Worm (Caenorhabditis elegans) whole organism, L4/young adult: Measurements from ENCODE around the gene F54B11.9.

ENCODE experiments used
- W03F9.2 ChIP-seq: fragments of 150-350 bp; optimal IDR thresholded peaks from 2 replicates; lab custom pipeline; 2014; ENCODE audit warnings: missing biosample characterization, missing genetic modification characterization
- dao-5 ChIP-seq: sonication (generic microtip); optimal IDR thresholded peaks from 2 replicates; lab custom pipeline; 2016; ENCODE audit warnings: missing genotype, missing genetic modification characterization, moderate library complexity, missing compliant biosample characterization
- him-1 ChIP-seq: sonication (generic microtip); optimal IDR thresholded peaks from 2 replicates; lab custom pipeline; 2016; ENCODE audit warnings: missing genotype, missing genetic modification reagents, missing genetic modification characterization, missing compliant biosample characterization

The F54B11.9 gene

ce11 chrX:13604946-13605617, at the start of gene F54B11.9:
TSS of gene F54B11.9 (plus strand) at chrX:13605567.
- no peak for TF ChIP-seq dao-5 (tag; lab: Kevin White, UChicago)
- no peak for TF ChIP-seq W03F9.2 (tag; lab: Kevin White, UChicago)
- TF ChIP-seq him-1 (tag; lab: Kevin White, UChicago), result no peak

DNA sequence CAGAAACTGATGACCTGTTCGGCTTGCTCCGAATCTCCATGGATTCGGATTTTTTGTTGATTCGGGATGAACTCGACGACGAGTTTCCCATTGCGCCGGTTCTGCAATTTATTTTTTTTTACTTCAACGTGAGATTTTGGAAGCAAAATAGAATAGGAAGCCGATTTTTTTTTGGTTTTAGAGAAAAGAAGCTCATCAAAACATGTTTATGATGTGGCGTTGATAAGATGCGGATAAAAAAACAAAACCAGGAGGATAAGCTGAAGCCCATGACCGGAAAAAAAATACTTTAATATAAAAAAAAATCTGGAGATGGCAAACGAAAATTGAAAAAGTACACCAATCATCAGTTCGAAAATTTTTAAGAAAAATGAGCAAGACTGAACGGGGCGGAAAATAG, 49.3 kb upstream of the F54B11.9 start, which contains the start of gene glb-20:
Gene glb-20, minus strand, starts transcription at position 101 of the 400 bp plus-strand sequence.
- TF ChIP-seq him-1 (tag; lab: Kevin White, UChicago) (no peak), W03F9.2 (tag; lab: Kevin White, UChicago) (no peak), dao-5 (tag; lab: Kevin White, UChicago) (no peak)

ce11 chrX:13558667-13559066, 46.7 kb upstream of the F54B11.9 start:
- no peak for TF ChIP-seq him-1 (tag; lab: Kevin White, UChicago)

DNA sequence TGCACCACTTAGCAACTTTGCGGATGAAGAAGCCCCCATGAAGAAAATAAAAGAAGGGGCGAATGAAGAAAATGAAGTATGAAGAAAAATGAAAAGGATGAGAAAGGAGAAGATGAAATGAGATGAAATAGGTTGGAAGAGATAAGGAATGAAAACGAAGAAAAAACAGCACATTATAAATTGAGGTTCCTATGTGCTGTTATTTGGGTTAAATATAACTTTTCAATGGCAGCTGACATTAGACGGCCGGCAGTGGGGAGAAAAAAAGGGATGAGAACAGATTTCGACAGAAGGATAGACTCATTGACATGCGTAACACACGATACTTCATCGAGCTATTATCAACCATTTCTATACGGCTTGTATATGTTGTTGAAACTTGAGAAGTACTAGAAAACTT, 43.4 kb upstream of the F54B11.9 start:
- TF ChIP-seq dao-5 (tag; lab: Kevin White, UChicago) (no peak), W03F9.2 (tag; lab: Kevin White, UChicago) (no peak), him-1 (tag; lab: Kevin White, UChicago) (no peak)

DNA sequence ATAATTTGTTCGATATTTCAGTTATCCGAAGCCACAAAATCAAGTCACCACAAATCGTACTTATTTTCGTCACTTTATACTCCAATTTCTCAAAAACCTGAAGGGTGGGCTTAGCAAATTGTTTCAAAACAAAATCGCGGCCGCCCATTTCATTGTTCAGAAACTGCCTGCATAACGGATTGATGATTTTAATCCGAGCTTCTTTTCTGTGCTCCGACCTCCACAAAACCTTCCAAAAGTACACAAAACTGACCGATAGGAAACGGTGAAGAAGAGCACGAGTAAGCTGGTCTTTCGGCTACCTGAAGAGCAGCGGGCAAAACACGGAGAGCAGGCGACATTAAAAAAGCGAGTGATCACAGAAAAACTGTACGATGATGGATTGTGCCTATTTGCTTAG, 38.9 kb upstream of the F54B11.9 start, which contains the start of gene R01E6.2:
Gene R01E6.2, minus strand, starts transcription at position 101 of the 400 bp plus-strand sequence.
- TF ChIP-seq W03F9.2 (tag; lab: Kevin White, UChicago) (no peak), dao-5 (tag; lab: Kevin White, UChicago) (no peak), him-1 (tag; lab: Kevin White, UChicago) (no peak)

DNA sequence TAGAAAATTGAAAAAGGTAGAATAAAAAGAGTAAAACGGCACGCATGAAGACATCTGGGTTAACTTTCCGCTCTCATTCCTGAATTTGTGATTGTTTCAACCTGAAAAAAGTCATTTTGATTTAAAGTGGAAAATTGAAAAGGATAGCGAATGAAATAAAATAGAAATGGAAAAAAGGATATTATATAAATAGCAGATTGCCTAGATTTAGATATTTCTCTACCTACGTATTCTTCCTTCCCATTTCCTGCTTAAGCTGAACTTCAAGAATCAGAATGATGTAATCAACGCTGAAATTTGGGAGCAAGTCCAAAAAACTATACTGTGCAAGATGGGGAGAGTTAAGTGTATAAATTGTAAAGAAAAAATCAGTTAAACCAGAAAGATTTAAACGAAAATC, 35.5 kb upstream of the F54B11.9 start, which contains the start of gene R01E6.7:
Gene R01E6.7, minus strand, starts transcription at position 101 of the 400 bp plus-strand sequence.
- TF ChIP-seq dao-5 (tag; lab: Kevin White, UChicago) (no peak), him-1 (tag; lab: Kevin White, UChicago) (no peak)

DNA sequence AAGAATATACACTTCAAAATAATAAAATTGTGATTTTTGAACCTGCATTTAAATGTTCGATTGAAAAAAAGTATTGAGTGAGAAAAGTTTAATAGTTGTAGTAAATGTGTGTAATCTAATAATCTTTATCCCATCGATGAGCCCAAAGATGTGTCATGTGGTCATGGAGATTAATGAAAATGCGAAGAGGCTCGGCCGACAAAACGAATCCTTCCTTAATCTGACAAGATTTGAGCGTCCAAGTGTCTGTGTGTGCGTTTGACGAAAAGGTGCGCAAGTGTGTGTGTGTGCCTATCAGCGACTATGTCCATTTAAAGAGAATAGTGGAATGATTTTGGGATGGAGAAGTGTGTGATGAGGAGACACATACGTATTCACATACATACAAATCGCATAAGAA, 31.3 kb upstream of the F54B11.9 start:
- TF ChIP-seq him-1 (tag; lab: Kevin White, UChicago), result no peak
- no peak for TF ChIP-seq dao-5 (tag; lab: Kevin White, UChicago)
- TF ChIP-seq W03F9.2 (tag; lab: Kevin White, UChicago), result no peak

ce11 chrX:13578483-13578882, 26.9 kb upstream of the F54B11.9 start, which contains the start of gene F54B11.11:
TSS of gene F54B11.11 (plus strand) at chrX:13578783.
- no peak for TF ChIP-seq him-1 (tag; lab: Kevin White, UChicago)
- no peak for TF ChIP-seq dao-5 (tag; lab: Kevin White, UChicago)
- no peak for TF ChIP-seq W03F9.2 (tag; lab: Kevin White, UChicago)

- TF ChIP-seq him-1 (tag; lab: Kevin White, UChicago), result no peak
- no peak for TF ChIP-seq dao-5 (tag; lab: Kevin White, UChicago)
Measured at ce11 chrX:13581820-13582219, 23.5 kb upstream of the F54B11.9 start, which contains the start of gene F54B11.10. TSS of gene F54B11.10 (plus strand) at chrX:13582120.

- TF ChIP-seq him-1 (tag; lab: Kevin White, UChicago) (no peak), W03F9.2 (tag; lab: Kevin White, UChicago) (no peak), dao-5 (tag; lab: Kevin White, UChicago) (no peak)
Measured at ce11 chrX:13583895-13584344, 21.4 kb upstream of the F54B11.9 start.

DNA sequence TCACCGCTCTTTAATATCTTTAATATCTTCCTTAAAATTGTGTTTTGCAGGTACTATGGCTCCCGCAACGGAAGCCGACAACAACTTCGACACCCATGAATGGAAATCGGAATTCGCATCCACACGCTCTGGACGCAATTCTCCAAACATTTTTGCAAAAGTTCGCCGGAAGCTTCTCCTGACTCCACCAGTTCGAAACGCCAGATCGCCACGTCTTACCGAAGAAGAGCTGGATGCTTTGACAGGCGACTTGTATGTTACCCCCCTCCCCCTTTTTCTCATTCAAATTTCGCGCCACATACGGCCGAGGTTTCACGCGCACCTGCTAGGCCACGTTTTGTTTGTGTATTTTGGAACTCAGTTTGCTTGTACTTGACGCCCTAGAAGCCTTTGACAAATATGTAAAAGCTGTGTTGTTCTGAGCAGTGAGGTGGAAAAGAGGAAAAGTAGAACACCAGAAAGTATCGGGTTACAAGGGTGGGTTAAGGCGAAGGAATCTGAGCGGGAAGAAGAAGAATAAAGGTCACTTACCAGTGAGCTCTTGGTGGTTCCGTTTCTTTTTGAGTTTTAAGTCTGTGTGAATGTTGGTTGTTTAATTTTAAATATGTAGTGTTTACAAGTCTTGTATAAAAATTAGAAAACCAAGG, 20.5 kb upstream of the F54B11.9 start, which contains the start of gene unc-84:
Gene unc-84, plus strand, starts transcription at position 51 of the 647 bp plus-strand sequence.
- TF ChIP-seq him-1 (tag; lab: Kevin White, UChicago), result no peak

- TF ChIP-seq him-1 (tag; lab: Kevin White, UChicago) (no peak), dao-5 (tag; lab: Kevin White, UChicago) (no peak), W03F9.2 (tag; lab: Kevin White, UChicago) (no peak)
Measured at ce11 chrX:13589735-13590134, 15.6 kb upstream of the F54B11.9 start, which contains the start of gene col-9. TSS of gene col-9 (plus strand) at chrX:13590035.

DNA sequence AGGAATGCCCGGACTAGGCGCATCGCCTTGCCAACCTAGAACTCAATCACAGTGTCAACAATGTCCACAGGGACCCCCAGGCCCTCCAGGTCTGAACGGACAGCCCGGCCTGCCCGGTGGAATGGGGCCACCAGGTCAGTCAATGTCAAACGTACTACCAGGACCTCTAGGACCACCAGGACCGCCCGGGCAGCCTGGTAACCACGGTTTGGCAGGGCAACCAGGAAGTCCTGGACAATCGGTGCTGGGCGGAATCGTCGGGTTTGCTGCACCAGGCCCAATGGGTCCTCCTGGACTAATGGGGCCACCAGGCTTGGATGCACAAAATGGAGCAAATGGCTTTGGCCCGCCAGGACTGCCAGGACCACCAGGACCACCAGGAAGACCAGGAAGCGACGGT, 14.7 kb upstream of the F54B11.9 start:
- no peak for TF ChIP-seq dao-5 (tag; lab: Kevin White, UChicago)
- no peak for TF ChIP-seq him-1 (tag; lab: Kevin White, UChicago)
- no peak for TF ChIP-seq W03F9.2 (tag; lab: Kevin White, UChicago)
